Fruit fly (Drosophila melanogaster) whole organism, embryonic: ENCODE results near the gene CG42237.

Experiments
- Abd-B ChIP-seq: fragments of 200-800 bp; sonication (Bioruptor generic); optimal IDR thresholded peaks from 2 replicates; lab custom pipeline; 2018; ENCODE audit warnings: missing biosample characterization, mild to moderate bottlenecking, missing genetic modification characterization, moderate library complexity
- BEAF-32 ChIP-seq: fragments of 200-800 bp; sonication (Bioruptor generic); optimal IDR thresholded peaks from 3 replicates; lab custom pipeline; 2017; ENCODE audit warnings: missing biosample characterization, missing genetic modification characterization, mild to moderate bottlenecking, moderate library complexity, missing genetic modification reagents
- CG10654 ChIP-seq: fragments of 200-800 bp; sonication (Bioruptor generic); optimal IDR thresholded peaks from 2 replicates; lab custom pipeline; 2016; ENCODE audit warnings: missing biosample characterization, missing genetic modification characterization
- CG11247 ChIP-seq: fragments of 200-800 bp; sonication (Bioruptor generic); IDR thresholded peaks from 2 replicates; pipeline ENCODE4 v1.3.6; 2022; ENCODE audit warnings: missing biosample characterization, missing genetic modification characterization
- CG12391 ChIP-seq: fragments of 200-800 bp; sonication (Bioruptor generic); optimal IDR thresholded peaks from 3 replicates; lab custom pipeline; 2018; ENCODE audit warnings: missing biosample characterization, mild to moderate bottlenecking, missing genetic modification characterization, moderate library complexity
- CG16863 ChIP-seq: fragments of 200-800 bp; sonication (Bioruptor generic); optimal IDR thresholded peaks from 3 replicates; lab custom pipeline; 2016; ENCODE audit warnings: missing biosample characterization, missing genetic modification characterization
- CG17568 ChIP-seq: fragments of 200-800 bp; sonication (Bioruptor generic); optimal IDR thresholded peaks from 2 replicates; lab custom pipeline; 2018; ENCODE audit warnings: missing biosample characterization, mild to moderate bottlenecking, missing genetic modification characterization, moderate library complexity
- CG2116 ChIP-seq: fragments of 200-800 bp; sonication (Bioruptor generic); optimal IDR thresholded peaks from 3 replicates; lab custom pipeline; 2018; ENCODE audit warnings: missing biosample characterization, mild to moderate bottlenecking, missing genetic modification characterization
- CG2202 ChIP-seq: fragments of 200-800 bp; sonication (Bioruptor generic); optimal IDR thresholded peaks from 2 replicates; lab custom pipeline; 2018; ENCODE audit warnings: missing biosample characterization, mild to moderate bottlenecking, missing genetic modification characterization
- CG4282 ChIP-seq: fragments of 200-800 bp; sonication (Bioruptor generic); optimal IDR thresholded peaks from 2 replicates; lab custom pipeline; 2016; ENCODE audit warnings: missing biosample characterization, missing genetic modification characterization
- CG4360 ChIP-seq: fragments of 200-800 bp; sonication (Bioruptor generic); IDR thresholded peaks from 2 replicates; pipeline ENCODE4 v1.3.6; 2022; ENCODE audit warnings: missing biosample characterization, missing genetic modification characterization
- CG6689 ChIP-seq: fragments of 200-800 bp; sonication (Bioruptor generic); IDR thresholded peaks from 2 replicates; pipeline ENCODE4 v1.3.6; 2022; ENCODE audit warnings: missing biosample characterization, missing genetic modification characterization
- CG7372 ChIP-seq: fragments of 200-800 bp; sonication (Bioruptor generic); IDR thresholded peaks from 2 replicates; pipeline ENCODE4 v1.3.6; 2022; ENCODE audit warnings: missing biosample characterization, missing genetic modification characterization
- CG7839 ChIP-seq: fragments of 200-800 bp; sonication (Bioruptor generic); optimal IDR thresholded peaks from 3 replicates; lab custom pipeline; 2018; ENCODE audit warnings: missing biosample characterization, mild to moderate bottlenecking, missing genetic modification characterization, moderate library complexity
- Dfd ChIP-seq, 2 experiments: fragments of >200 bp; optimal IDR thresholded peaks; 2 replicates each; lab custom pipeline; 2017; ENCODE audit warnings: missing biosample characterization in 2 of 2, missing genetic modification characterization in 2 of 2
- Dip3 ChIP-seq: fragments of 200-800 bp; sonication (Bioruptor generic); optimal IDR thresholded peaks from 3 replicates; lab custom pipeline; 2016; ENCODE audit warnings: missing biosample characterization, missing genetic modification characterization
- Dll ChIP-seq: fragments of 200-800 bp; sonication (Bioruptor generic); IDR thresholded peaks from 4 replicates; pipeline ENCODE4 v1.3.6; 2022; ENCODE audit warnings: missing biosample characterization, missing genetic modification characterization; ENCODE audit not compliant: partially characterized antibody
- Gsc ChIP-seq: fragments of 200-800 bp; sonication (Bioruptor generic); IDR thresholded peaks from 2 replicates; pipeline ENCODE4 v1.3.6; 2022; ENCODE audit warnings: missing biosample characterization, missing genetic modification characterization
- Gug ChIP-seq: fragments of 200-800 bp; sonication (Bioruptor generic); IDR thresholded peaks from 4 replicates; pipeline ENCODE4 v1.3.6; 2022; ENCODE audit warnings: missing biosample characterization, missing genetic modification characterization
- NC2β ChIP-seq: fragments of 200-800 bp; sonication (Bioruptor generic); optimal IDR thresholded peaks from 2 replicates; lab custom pipeline; 2016; ENCODE audit warnings: missing biosample characterization, missing genetic modification characterization
- Nf-YA ChIP-seq: fragments of 200-800 bp; sonication (Bioruptor generic); IDR thresholded peaks from 2 replicates; pipeline ENCODE4 v1.3.6; 2022; ENCODE audit warnings: missing biosample characterization, missing genetic modification characterization
- Nf-YB ChIP-seq: fragments of 200-800 bp; sonication (Bioruptor generic); optimal IDR thresholded peaks from 3 replicates; lab custom pipeline; 2019; ENCODE audit warnings: missing biosample characterization, mild to moderate bottlenecking, missing genetic modification characterization, moderate library complexity
- Rfx ChIP-seq: fragments of 200-800 bp; sonication (Bioruptor generic); IDR thresholded peaks from 2 replicates; pipeline ENCODE4 v1.3.6; 2022; ENCODE audit warnings: missing biosample characterization, missing genetic modification characterization
- Sry-δ ChIP-seq: fragments of 200-800 bp; sonication (Bioruptor generic); optimal IDR thresholded peaks from 2 replicates; lab custom pipeline; 2016; ENCODE audit warnings: missing biosample characterization, missing genetic modification characterization
- Ssrp ChIP-seq: fragments of 200-800 bp; sonication (Bioruptor generic); optimal IDR thresholded peaks from 2 replicates; lab custom pipeline; 2018; ENCODE audit warnings: missing biosample characterization, mild to moderate bottlenecking, missing genetic modification characterization, moderate library complexity
- Usf ChIP-seq: fragments of 200-800 bp; sonication (Bioruptor generic); optimal IDR thresholded peaks from 2 replicates; lab custom pipeline; 2017; ENCODE audit warnings: missing genotype, missing biosample characterization, missing genetic modification characterization
- Vsx1 ChIP-seq: fragments of 200-800 bp; sonication (Bioruptor generic); optimal IDR thresholded peaks from 2 replicates; lab custom pipeline; 2017; ENCODE audit warnings: missing biosample characterization, mild to moderate bottlenecking, missing genetic modification characterization, missing genetic modification reagents
- cad ChIP-seq: fragments of >200 bp; optimal IDR thresholded peaks from 2 replicates; lab custom pipeline; 2017; ENCODE audit warnings: missing biosample characterization, missing genetic modification characterization
- cg ChIP-seq: fragments of 200-800 bp; sonication (Bioruptor generic); optimal IDR thresholded peaks from 3 replicates; lab custom pipeline; 2019; ENCODE audit warnings: missing biosample characterization, mild to moderate bottlenecking, missing genetic modification characterization, moderate library complexity
- croc ChIP-seq: fragments of 200-800 bp; sonication (Bioruptor generic); conservative IDR thresholded peaks from 3 replicates; pipeline ENCODE4 v1.3.6; 2022; ENCODE audit warnings: missing biosample characterization, missing genetic modification characterization
- dimm ChIP-seq: fragments of 200-800 bp; sonication (Bioruptor generic); IDR thresholded peaks from 2 replicates; pipeline ENCODE4 v1.3.6; 2022; ENCODE audit warnings: missing biosample characterization, missing genetic modification characterization
- dmrt11E ChIP-seq: fragments of 200-800 bp; sonication (Bioruptor generic); optimal IDR thresholded peaks from 3 replicates; lab custom pipeline; 2018; ENCODE audit warnings: missing biosample characterization, mild to moderate bottlenecking, missing genetic modification characterization, moderate library complexity
- dmrt99B ChIP-seq: fragments of 200-800 bp; sonication (Bioruptor generic); optimal IDR thresholded peaks from 2 replicates; lab custom pipeline; 2018; ENCODE audit warnings: missing biosample characterization, mild to moderate bottlenecking, missing genetic modification characterization, moderate library complexity
- en ChIP-seq: fragments of 200-800 bp; sonication (Bioruptor generic); optimal IDR thresholded peaks from 2 replicates; lab custom pipeline; 2016; ENCODE audit warnings: missing biosample characterization, missing genetic modification characterization
- exex ChIP-seq: fragments of 200-800 bp; sonication (Bioruptor generic); optimal IDR thresholded peaks from 4 replicates; lab custom pipeline; 2018; ENCODE audit warnings: missing biosample characterization, mild to moderate bottlenecking, missing genetic modification characterization, moderate library complexity
- fd102C ChIP-seq: fragments of 200-800 bp; sonication (Bioruptor generic); optimal IDR thresholded peaks from 2 replicates; lab custom pipeline; 2018; ENCODE audit warnings: missing biosample characterization, mild to moderate bottlenecking, missing genetic modification characterization, moderate library complexity
- gt ChIP-seq: fragments of 200-800 bp; sonication (Bioruptor generic); IDR thresholded peaks from 2 replicates; pipeline ENCODE4 v1.3.6; 2022; ENCODE audit warnings: missing biosample characterization, missing genetic modification characterization
- kay ChIP-seq: fragments of 200-800 bp; sonication (Bioruptor generic); optimal IDR thresholded peaks from 2 replicates; lab custom pipeline; 2016; ENCODE audit warnings: missing biosample characterization, missing genetic modification characterization
- pnt ChIP-seq: fragments of 200-800 bp; sonication (Bioruptor generic); optimal IDR thresholded peaks from 3 replicates; lab custom pipeline; 2016; ENCODE audit warnings: missing biosample characterization, missing genetic modification characterization
- prd ChIP-seq, 3 experiments: fragments of >200 bp in 2 of 3; fragments of 200-800 bp in 1 of 3; sonication (Bioruptor generic) in 1 of 3; optimal IDR thresholded peaks in 2 of 3; IDR thresholded peaks in 1 of 3; 2 replicates in 2 of 3; 3 replicates in 1 of 3; pipeline versions ENCODE4 v1.3.6 to Lab custom; 2017 to 2022; ENCODE audit warnings: missing biosample characterization in 1 of 3, missing genetic modification characterization in 1 of 3
- repo ChIP-seq: fragments of 200-800 bp; sonication (Bioruptor generic); optimal IDR thresholded peaks from 2 replicates; lab custom pipeline; 2016; ENCODE audit warnings: missing biosample characterization, missing genetic modification characterization
- ro ChIP-seq: fragments of 200-800 bp; sonication (Bioruptor generic); IDR thresholded peaks from 2 replicates; pipeline ENCODE4 v1.3.6; 2022; ENCODE audit warnings: missing biosample characterization, missing genetic modification characterization
- row ChIP-seq: fragments of 200-800 bp; sonication (Bioruptor generic); IDR thresholded peaks from 3 replicates; pipeline ENCODE4 v1.3.6; 2022; ENCODE audit warnings: missing biosample characterization, missing genetic modification characterization
- sens ChIP-seq: fragments of 200-800 bp; sonication (Bioruptor generic); peaks from one replicate; lab custom pipeline; 2016; ENCODE audit warnings: missing biosample characterization, missing genetic modification characterization
- sens-2 ChIP-seq: fragments of 200-800 bp; sonication (Bioruptor generic); IDR thresholded peaks from 2 replicates; pipeline ENCODE4 v1.3.6; 2022; ENCODE audit warnings: missing biosample characterization, missing genetic modification characterization
- seq ChIP-seq: fragments of 200-800 bp; sonication (Bioruptor generic); IDR thresholded peaks from 2 replicates; pipeline ENCODE4 v1.3.6; 2022; ENCODE audit warnings: missing biosample characterization, missing genetic modification characterization
- sim ChIP-seq: fragments of 200-800 bp; sonication (Bioruptor generic); IDR thresholded peaks from 2 replicates; pipeline ENCODE4 v1.3.6; 2022; ENCODE audit warnings: missing biosample characterization, missing genetic modification characterization
- unc-4 ChIP-seq: fragments of 200-800 bp; sonication (Bioruptor generic); IDR thresholded peaks from 2 replicates; pipeline ENCODE4 v1.3.6; 2022; ENCODE audit warnings: missing biosample characterization, missing genetic modification characterization; ENCODE audit not compliant: partially characterized antibody
- wdn ChIP-seq: fragments of 200-800 bp; sonication (Bioruptor generic); IDR thresholded peaks from 2 replicates; pipeline ENCODE4 v1.3.6; 2022; ENCODE audit warnings: missing biosample characterization, missing genetic modification characterization

The CG42237 gene

DNA sequence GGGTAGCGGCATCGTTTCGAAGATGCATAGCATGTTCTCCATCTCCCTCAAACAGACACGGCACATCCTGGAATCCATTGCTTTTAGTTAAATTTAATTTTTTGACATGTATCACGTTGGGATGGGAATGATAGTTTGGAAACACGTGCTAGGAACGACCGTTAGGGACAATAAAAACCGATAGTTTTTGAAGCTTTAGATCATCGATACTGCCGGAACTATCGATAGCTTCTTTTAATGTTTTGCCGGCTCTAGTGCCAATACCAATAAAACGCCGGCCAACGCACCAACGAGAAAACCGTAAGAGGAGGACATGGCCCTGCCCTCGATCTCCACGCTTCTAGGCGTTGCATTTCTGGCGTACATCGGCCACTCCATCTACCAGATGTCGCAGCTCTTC, 39.9 kb downstream of the CG42237 start, which contains the start of the genes CG4318 and CG4332 (continued):
- TF ChIP-seq seq (GFP tag; lab: Robert Waterston, UW) = no peak
- peak; percentile 86 for TF ChIP-seq unc-4 (GFP tag; lab: Robert Waterston, UW)
- peak; percentile 38; the same call in 1 of the 2 replicates for TF ChIP-seq Rfx (GFP tag; lab: Robert Waterston, UW)
- TF ChIP-seq sens-2 (GFP tag; lab: Robert Waterston, UW) = no peak

DNA sequence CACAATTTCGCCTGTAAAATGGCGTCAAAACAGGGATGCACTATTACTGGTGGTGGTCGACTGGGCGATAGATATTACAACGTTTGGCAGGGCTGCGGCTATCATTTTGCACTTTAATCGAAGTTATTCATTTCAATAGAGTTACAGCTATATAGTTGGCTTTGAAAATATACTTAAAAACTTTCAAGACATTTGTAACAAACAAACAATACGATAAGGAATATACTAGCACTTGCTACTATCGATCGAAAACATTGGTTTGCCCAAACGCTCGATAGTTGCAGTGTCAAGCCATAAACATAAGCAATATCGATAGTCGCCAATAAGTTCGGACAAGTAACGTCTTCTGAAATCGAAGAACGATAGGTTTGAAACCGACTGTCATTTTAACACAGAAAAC, 44.5 kb downstream of the CG42237 start, which contains the start of the genes Bap60 and CG12096:
Gene Bap60 (minus strand): TSS at position 28 of the 400 bp plus-strand sequence.
Gene CG12096 (plus strand): TSS at position 124 of the 400 bp plus-strand sequence.
- TF ChIP-seq CG4282 (peak; percentile 0), dmrt11E (tag; lab: Kevin White, UChicago) (peak; percentile 69), exex (tag; lab: Kevin White, UChicago) (no peak), NC2β (GFP tag; lab: Kevin White, UChicago) (peak; percentile 68), Ssrp (tag; lab: Kevin White, UChicago) (peak; percentile 71), fd102C (GFP tag; lab: Kevin White, UChicago) (no peak), Nf-YB (peak; percentile 45), CG16863 (peak; percentile 71), repo (GFP tag; lab: Kevin White, UChicago) (peak; percentile 65), kay (peak; percentile 35), Usf (GFP tag; lab: Kevin White, UChicago) (peak; percentile 56), CG6689 (peak; percentile 68), CG7839 (tag; lab: Kevin White, UChicago) (peak; percentile 80), gt (0 out of 2 replicates have a peak, but pooled peaks have one; percentile 39), pnt (GFP tag; lab: Kevin White, UChicago) (peak; percentile 65), prd (optimal IDR thresholded peaks at IDR 0.05; lab: Kevin White, UChicago) (no peak), prd (GFP tag; IDR thresholded peaks at IDR 0.05; lab: Robert Waterston, UW) (peak; percentile 76), dimm (no peak), CG4360 (no peak), sens (GFP tag; lab: Kevin White, UChicago) (peak; percentile 95), CG17568 (GFP tag; lab: Kevin White, UChicago) (no peak), Nf-YA (GFP tag; lab: Robert Waterston, UW) (no peak), croc (GFP tag; lab: Robert Waterston, UW) (peak; percentile 45; the same call in 2 of the 3 replicates), row (peak; percentile 93), Gug (GFP tag; lab: Robert Waterston, UW) (peak; percentile 59; the same call in 2 of the 4 replicates), sim (GFP tag; lab: Robert Waterston, UW) (no peak), CG10654 (peak; percentile 62), en (GFP tag; lab: Kevin White, UChicago) (peak; percentile 15), CG11247 (GFP tag; lab: Robert Waterston, UW) (peak; percentile 53; the same call in 1 of the 2 replicates), cg (peak; percentile 65), Abd-B (GFP tag; lab: Kevin White, UChicago) (peak; percentile 91), CG2202 (peak; percentile 46), CG2116 (peak; percentile 92), Dll (GFP tag; lab: Robert Waterston, UW) (peak; percentile 97), ro (GFP tag; lab: Robert Waterston, UW) (no peak), wdn (GFP tag; lab: Robert Waterston, UW) (0 out of 2 replicates have a peak, but pooled peaks have one; percentile 26), Dip3 (GFP tag; lab: Kevin White, UChicago) (peak; percentile 80), dmrt99B (tag; lab: Kevin White, UChicago) (peak; percentile 67), BEAF-32 (GFP tag; lab: Kevin White, UChicago) (peak; percentile 97), Sry-δ (GFP tag; lab: Kevin White, UChicago) (peak; percentile 98), CG12391 (tag; lab: Kevin White, UChicago) (peak; percentile 86), CG7372 (GFP tag; lab: Robert Waterston, UW) (peak; percentile 64), cad (GFP tag; lab: Kevin White, UChicago) (no peak), Gsc (GFP tag; lab: Robert Waterston, UW) (0 out of 2 replicates have a peak, but pooled peaks have one; percentile 8), Dfd (GFP tag; optimal IDR thresholded peaks at IDR 0.05; lab: Kevin White, UChicago) (no peak), Vsx1 (GFP tag; lab: Kevin White, UChicago) (no peak)
